Worm (Caenorhabditis elegans): Measurements from ENCODE around the gene srx-60.

srx-60 gene

DNA sequence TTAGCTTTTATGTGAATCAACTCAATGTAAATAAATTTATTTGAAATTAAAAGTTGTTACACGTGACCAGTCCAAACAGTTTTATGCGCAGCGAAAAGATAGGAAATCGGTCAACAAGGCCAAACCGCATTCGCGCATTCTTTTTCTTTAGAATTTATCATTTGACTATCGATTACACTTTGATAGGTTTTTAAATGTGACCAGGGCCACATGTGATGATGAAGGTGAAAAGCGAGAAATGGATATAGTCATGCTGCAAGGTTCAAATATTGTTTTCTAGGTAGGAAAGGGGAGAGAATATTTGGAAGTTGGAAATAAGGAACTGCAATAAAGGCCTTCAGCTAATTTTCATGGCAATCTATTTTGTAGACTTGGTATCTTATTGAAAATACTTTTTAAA, 36.2 kb downstream of the srx-60 start (continued):
- peak; percentile 12 for TF ChIP-seq fkh-3 (tag; optimal IDR thresholded peaks at IDR 0.05)
- TF ChIP-seq ztf-28 (GFP tag; IDR thresholded peaks at IDR 0.05): no peak
- no peak for TF ChIP-seq ztf-22 (GFP tag; optimal IDR thresholded peaks at IDR 0.05)
- TF ChIP-seq cebp-1 (GFP tag; IDR thresholded peaks at IDR 0.05): 0 out of 2 replicates have a peak, but pooled peaks have one; percentile 21
- TF ChIP-seq cebp-1 (tag; optimal IDR thresholded peaks at IDR 0.05): no peak
- peak; percentile 19 for TF ChIP-seq die-1 (tag; optimal IDR thresholded peaks at IDR 0.05)
- TF ChIP-seq mes-4 (tag; optimal IDR thresholded peaks at IDR 0.05): no peak
- TF ChIP-seq F57C9.4 (tag; optimal IDR thresholded peaks at IDR 0.05): no peak
- no peak for TF ChIP-seq madf-8 (GFP tag; conservative IDR thresholded peaks at IDR 0.05)
- no peak for TF ChIP-seq madf-10 (tag; optimal IDR thresholded peaks at IDR 0.05)
- peak; percentile 65 for TF ChIP-seq ZK185.1 (tag; optimal IDR thresholded peaks at IDR 0.05; ENCODE audit: poor library complexity, severe bottlenecking)
- no peak for TF ChIP-seq F49E8.2 (tag; optimal IDR thresholded peaks at IDR 0.05; ENCODE audit: insufficient read depth)
- no peak for TF ChIP-seq lin-35 (GFP tag; optimal IDR thresholded peaks at IDR 0.05)
- TF ChIP-seq F39B2.1 (GFP tag; IDR thresholded peaks at IDR 0.05): no peak

- TF ChIP-seq F10E7.11 (tag; optimal IDR thresholded peaks at IDR 0.05): peak; percentile 63
- 0 out of 2 replicates have a peak, but pooled peaks have one; percentile 16 for TF ChIP-seq K11D2.4 (GFP tag; IDR thresholded peaks at IDR 0.05)
- peak; percentile 18; the same call in 1 of the 2 replicates for TF ChIP-seq mcd-1 (GFP tag; IDR thresholded peaks at IDR 0.05)
- peak; percentile 10 for TF ChIP-seq F52B5.7 (tag; optimal IDR thresholded peaks at IDR 0.05)
- TF ChIP-seq nhr-27 (tag; optimal IDR thresholded peaks at IDR 0.05): no peak
Measured at ce11 chrV:7437538-7437937, 36.9 kb downstream of the srx-60 start, which contains the start of gene F25E5.9. TSS of gene F25E5.9 (minus strand) at chrV:7437919.

ce11 chrV:7437985-7438384, 37.3 kb downstream of the srx-60 start, which contains the start of gene F25E5.16:
TSS of gene F25E5.16 (plus strand) at chrV:7438285.
- TF ChIP-seq attf-3 (GFP tag; conservative IDR thresholded peaks at IDR 0.05) (no peak), atf-7 (tag; optimal IDR thresholded peaks at IDR 0.05) (no peak), Y67H2A.10 (GFP tag; conservative IDR thresholded peaks at IDR 0.05) (no peak), Y95B8A.8 (GFP tag; IDR thresholded peaks at IDR 0.05) (no peak), die-1 (tag; optimal IDR thresholded peaks at IDR 0.05) (no peak), let-607 (tag; optimal IDR thresholded peaks at IDR 0.05) (no peak), F22D6.2 (tag; optimal IDR thresholded peaks at IDR 0.05) (no peak), snpc-4 (GFP tag; optimal IDR thresholded peaks at IDR 0.05) (no peak), snpc-4 (tag; optimal IDR thresholded peaks at IDR 0.05) (no peak), him-1 (tag; optimal IDR thresholded peaks at IDR 0.05) (no peak), zim-3 (tag; optimal IDR thresholded peaks at IDR 0.05) (no peak), ceh-58 (GFP tag; IDR thresholded peaks at IDR 0.05) (no peak), ceh-40 (GFP tag; IDR thresholded peaks at IDR 0.05) (no peak), F49E8.2 (tag; optimal IDR thresholded peaks at IDR 0.05; ENCODE audit: insufficient read depth) (no peak), cebp-2 (GFP tag; IDR thresholded peaks at IDR 0.05) (no peak), sdz-38 (tag; optimal IDR thresholded peaks at IDR 0.05) (no peak), bed-1 (GFP tag; IDR thresholded peaks at IDR 0.05) (no peak)

ce11 chrV:7439807-7440206, 39.1 kb downstream of the srx-60 start, which contains the start of gene try-13:
TSS of gene try-13 (plus strand) at chrV:7440107.
- no peak for TF ChIP-seq ztf-6 (GFP tag; IDR thresholded peaks at IDR 0.05)

Data from whole organism, young adult.